Worm (Caenorhabditis elegans): ENCODE data around the gene Y45G5AM.3.

DNA sequence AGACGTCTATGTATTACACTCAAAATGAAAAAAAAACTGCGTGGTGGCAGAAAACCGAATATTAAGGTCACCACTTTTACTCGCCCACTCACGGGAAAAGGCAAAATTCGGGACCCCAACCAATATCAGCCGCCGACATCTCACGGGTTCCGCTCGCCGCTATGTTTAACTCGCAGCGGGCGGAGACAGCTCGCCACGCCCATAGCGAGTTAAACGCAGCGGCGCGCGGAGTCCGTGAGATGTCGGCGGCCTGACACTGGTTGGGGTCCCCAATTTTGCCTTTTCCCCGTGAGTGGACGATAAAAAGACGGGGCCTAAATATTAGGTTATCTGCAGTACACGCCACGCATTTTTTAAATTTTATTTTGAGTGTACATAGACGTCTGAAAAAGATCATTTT is 18.2 kb downstream of the Y45G5AM.3 start:
- TF ChIP-seq nhr-237 (tag; optimal IDR thresholded peaks at IDR 0.05), result no peak
- no peak for TF ChIP-seq nhr-28 (tag; optimal IDR thresholded peaks at IDR 0.05)
- TF ChIP-seq ceh-82 (tag; optimal IDR thresholded peaks at IDR 0.05), result no peak
- no peak for TF ChIP-seq nhr-12 (tag; optimal IDR thresholded peaks at IDR 0.05)
- no peak for TF ChIP-seq skn-1 (tag; optimal IDR thresholded peaks at IDR 0.05)

Measured in whole organism, L3 larva.